Worm (Caenorhabditis elegans) whole organism, young adult: ENCODE data around the gene M79.2.

ENCODE experiments used
- C06A6.2 ChIP-seq: fragments of 200-800 bp; sonication (Bioruptor generic); conservative IDR thresholded peaks from 2 replicates; pipeline ENCODE4 v1.3.6; 2022; ENCODE audit warnings: missing genetic modification characterization, missing compliant biosample characterization
- F10E7.11 ChIP-seq: sonication (generic microtip); optimal IDR thresholded peaks from 2 replicates; lab custom pipeline; 2017; ENCODE audit warnings: mild to moderate bottlenecking, missing genetic modification characterization, moderate library complexity, missing compliant biosample characterization
- K12H6.12 ChIP-seq: fragments of 200-800 bp; sonication (Bioruptor generic); optimal IDR thresholded peaks from 2 replicates; lab custom pipeline; 2018; ENCODE audit warnings: mild to moderate bottlenecking, missing genetic modification characterization, missing compliant biosample characterization
- Y53F4B.3 ChIP-seq: fragments of 200-800 bp; sonication (Bioruptor generic); IDR thresholded peaks from 2 replicates; pipeline ENCODE4 v1.3.6; 2022; ENCODE audit warnings: missing genetic modification reagents, missing genetic modification characterization, missing compliant biosample characterization
- Y56A3A.18 ChIP-seq: fragments of 200-800 bp; sonication (Bioruptor generic); IDR thresholded peaks from 2 replicates; pipeline ENCODE4 v1.3.6; 2022; ENCODE audit warnings: missing genetic modification reagents, missing genetic modification characterization, missing compliant biosample characterization
- Y95B8A.8 ChIP-seq: fragments of 200-800 bp; sonication (Bioruptor generic); IDR thresholded peaks from 2 replicates; pipeline ENCODE4 v1.3.6; 2022; ENCODE audit warnings: missing genetic modification reagents, missing genetic modification characterization, missing compliant biosample characterization
- aptf-3 ChIP-seq: fragments of 200-800 bp; sonication (Bioruptor generic); IDR thresholded peaks from 2 replicates; pipeline ENCODE4 v1.3.6; 2022; ENCODE audit warnings: missing genetic modification characterization, missing compliant biosample characterization
- bed-2 ChIP-seq: fragments of 200-800 bp; sonication (Bioruptor generic); IDR thresholded peaks from 2 replicates; pipeline ENCODE4 v1.3.6; 2022; ENCODE audit warnings: missing genetic modification reagents, missing genetic modification characterization, missing compliant biosample characterization
- cebp-2 ChIP-seq: fragments of 200-800 bp; sonication (Bioruptor generic); IDR thresholded peaks from 2 replicates; pipeline ENCODE4 v1.3.6; 2022; ENCODE audit warnings: missing genetic modification characterization, missing compliant biosample characterization
- dox-1 ChIP-seq: fragments of 200-800 bp; sonication (Bioruptor generic); IDR thresholded peaks from 2 replicates; pipeline ENCODE4 v1.3.6; 2022; ENCODE audit warnings: missing genetic modification reagents, missing genetic modification characterization, missing compliant biosample characterization
- efl-1 ChIP-seq: fragments of 150-350 bp; optimal IDR thresholded peaks from 2 replicates; lab custom pipeline; 2014; ENCODE audit warnings: missing biosample characterization, missing genetic modification reagents, missing genetic modification characterization
- egrh-3 ChIP-seq: fragments of 200-800 bp; sonication (Bioruptor generic); IDR thresholded peaks from 2 replicates; pipeline ENCODE4 v1.3.6; 2022; ENCODE audit warnings: missing genetic modification reagents, missing genetic modification characterization, missing compliant biosample characterization
- ekl-4 ChIP-seq: fragments of 200-800 bp; sonication (Bioruptor generic); IDR thresholded peaks from 2 replicates; pipeline ENCODE4 v1.3.6; 2022; ENCODE audit warnings: missing genetic modification reagents, missing genetic modification characterization, missing compliant biosample characterization
- hmg-1.2 ChIP-seq: fragments of 200-800 bp; sonication (Bioruptor generic); IDR thresholded peaks from 2 replicates; pipeline ENCODE4 v1.3.6; 2022; ENCODE audit warnings: missing genetic modification reagents, missing genetic modification characterization, missing compliant biosample characterization
- let-607 ChIP-seq, 2 experiments: fragments of 200-800 bp in 1 of 2; sonication (Bioruptor generic) in 1 of 2; sonication (generic microtip) in 1 of 2; optimal IDR thresholded peaks; 2 replicates each; lab custom pipeline; 2016 to 2018; ENCODE audit warnings: mild to moderate bottlenecking in 2 of 2, missing compliant biosample characterization in 2 of 2, missing genetic modification characterization in 2 of 2, moderate library complexity in 2 of 2, missing genotype in 1 of 2
- lin-40 ChIP-seq: sonication (generic microtip); optimal IDR thresholded peaks from 2 replicates; lab custom pipeline; 2016; ENCODE audit warnings: missing genetic modification characterization, mild to moderate bottlenecking, missing compliant biosample characterization, missing genotype, missing genetic modification reagents
- lsl-1 ChIP-seq: fragments of 200-800 bp; sonication (Bioruptor generic); optimal IDR thresholded peaks from 2 replicates; lab custom pipeline; 2018; ENCODE audit warnings: mild to moderate bottlenecking, missing genetic modification characterization, moderate library complexity, missing compliant biosample characterization
- lsy-27 ChIP-seq: sonication (generic microtip); optimal IDR thresholded peaks from 2 replicates; lab custom pipeline; 2017; ENCODE audit warnings: missing genetic modification characterization, mild to moderate bottlenecking, missing compliant biosample characterization, antibody characterized with exemption, missing genotype, borderline replicate concordance; ENCODE audit not compliant: insufficient read depth
- madf-6 ChIP-seq: fragments of 200-800 bp; sonication (Bioruptor generic); IDR thresholded peaks from 2 replicates; pipeline ENCODE4 v1.3.6; 2022; ENCODE audit warnings: missing genetic modification reagents, missing genetic modification characterization, missing compliant biosample characterization
- mcd-1 ChIP-seq: fragments of 200-800 bp; sonication (Bioruptor generic); IDR thresholded peaks from 2 replicates; pipeline ENCODE4 v1.3.6; 2022; ENCODE audit warnings: missing genetic modification reagents, missing genetic modification characterization, missing compliant biosample characterization
- nhr-80 ChIP-seq: sonication (generic microtip); optimal IDR thresholded peaks from 2 replicates; lab custom pipeline; 2016; ENCODE audit warnings: missing genetic modification characterization, missing compliant biosample characterization
- pha-4 ChIP-seq: fragments of 150-350 bp; sonication (generic microtip); optimal IDR thresholded peaks from 2 replicates; lab custom pipeline; 2014; ENCODE audit warnings: missing biosample characterization, missing genetic modification reagents, missing genetic modification characterization
- rec-8 ChIP-seq, 2 experiments: sonication (generic microtip); optimal IDR thresholded peaks; 2 replicates each; lab custom pipeline; 2016; ENCODE audit warnings: mild to moderate bottlenecking in 2 of 2, missing genetic modification characterization in 2 of 2, missing genetic modification reagents in 2 of 2, missing genotype in 2 of 2, missing biosample characterization in 1 of 2, missing compliant biosample characterization in 1 of 2, moderate library complexity in 1 of 2
- repo-1 ChIP-seq: sonication (generic microtip); optimal IDR thresholded peaks from 2 replicates; lab custom pipeline; 2017; ENCODE audit warnings: mild to moderate bottlenecking, missing genetic modification characterization, missing compliant biosample characterization
- sea-2 ChIP-seq: fragments of 200-800 bp; sonication (Bioruptor generic); IDR thresholded peaks from 2 replicates; pipeline ENCODE4 v1.3.6; 2022; ENCODE audit warnings: missing genetic modification characterization, missing compliant biosample characterization
- snpc-1.1 ChIP-seq: sonication (generic microtip); optimal IDR thresholded peaks from 2 replicates; lab custom pipeline; 2017; ENCODE audit warnings: missing genetic modification characterization, mild to moderate bottlenecking, missing compliant biosample characterization, antibody characterized with exemption, moderate library complexity, missing genotype, missing genetic modification reagents; ENCODE audit not compliant: insufficient read depth
- sptf-2 ChIP-seq: fragments of 200-800 bp; sonication (Bioruptor generic); optimal IDR thresholded peaks from 2 replicates; lab custom pipeline; 2018; ENCODE audit warnings: mild to moderate bottlenecking, missing genetic modification characterization, missing compliant biosample characterization
- tbx-9 ChIP-seq: sonication (generic microtip); optimal IDR thresholded peaks from 2 replicates; lab custom pipeline; 2016; ENCODE audit warnings: borderline replicate concordance, missing genetic modification characterization, inconsistent platforms, missing compliant biosample characterization
- zfh-2 ChIP-seq: fragments of 200-800 bp; sonication (Bioruptor generic); conservative IDR thresholded peaks from 2 replicates; pipeline ENCODE4 v1.3.6; 2022; ENCODE audit warnings: missing genetic modification reagents, missing genetic modification characterization, missing compliant biosample characterization
- zim-3 ChIP-seq: sonication (generic microtip); optimal IDR thresholded peaks from 2 replicates; lab custom pipeline; 2017; ENCODE audit warnings: mild to moderate bottlenecking, missing genetic modification characterization, moderate library complexity, missing compliant biosample characterization

M79.2 gene

ce11 chrX:10597554-10598191 is 30.9 kb downstream of the M79.2 start:
- TF ChIP-seq hmg-1.2 (GFP tag; lab: Robert Waterston, UW) (peak; percentile 72; the same call in 1 of the 2 replicates), let-607 (tag; optimal IDR thresholded peaks at IDR 0.05; lab: Kevin White, UChicago) (no peak), nhr-80 (tag; lab: Kevin White, UChicago) (peak; percentile 31), rec-8 (tag; optimal IDR thresholded peaks at IDR 0.05; lab: Kevin White, UChicago) (no peak)

ce11 chrX:10596420-10596907 is 32.1 kb downstream of the M79.2 start:
- TF ChIP-seq egrh-3 (no peak), Y95B8A.8 (GFP tag; lab: Robert Waterston, UW) (no peak), efl-1 (GFP tag; lab: Kevin White, UChicago) (no peak), zim-3 (tag; lab: Kevin White, UChicago) (no peak), snpc-1.1 (no peak), repo-1 (tag; lab: Kevin White, UChicago) (no peak), pha-4 (no peak), K12H6.12 (tag; lab: Kevin White, UChicago) (no peak), lsl-1 (GFP tag; lab: Kevin White, UChicago) (no peak), Y53F4B.3 (GFP tag; lab: Robert Waterston, UW) (no peak), aptf-3 (GFP tag; lab: Robert Waterston, UW) (no peak)

- no peak for TF ChIP-seq dox-1 (GFP tag; lab: Robert Waterston, UW)
Observed at ce11 chrX:10594701-10595421, 33.7 kb downstream of the M79.2 start.

ce11 chrX:10593756-10594376 is 34.7 kb downstream of the M79.2 start:
- 0 out of 2 replicates have a peak, but pooled peaks have one; percentile 21 for TF ChIP-seq Y56A3A.18 (GFP tag; lab: Robert Waterston, UW)
- no peak for TF ChIP-seq sea-2 (GFP tag; lab: Robert Waterston, UW)
- peak; percentile 80 for TF ChIP-seq zfh-2 (GFP tag; lab: Robert Waterston, UW)
- TF ChIP-seq ekl-4 (GFP tag; lab: Robert Waterston, UW), result 0 out of 2 replicates have a peak, but pooled peaks have one; percentile 19
- no peak for TF ChIP-seq cebp-2 (GFP tag; lab: Robert Waterston, UW)

- TF ChIP-seq sptf-2 (no peak), madf-6 (no peak), let-607 (tag; optimal IDR thresholded peaks at IDR 0.05; lab: Kevin White, UChicago) (no peak), lsy-27 (tag; lab: Kevin White, UChicago) (no peak), K12H6.12 (tag; lab: Kevin White, UChicago) (no peak), lin-40 (tag; lab: Kevin White, UChicago) (no peak), mcd-1 (GFP tag; lab: Robert Waterston, UW) (no peak), tbx-9 (tag; lab: Kevin White, UChicago) (no peak), ekl-4 (GFP tag; lab: Robert Waterston, UW) (no peak), F10E7.11 (tag; lab: Kevin White, UChicago) (no peak), bed-2 (no peak), C06A6.2 (GFP tag; lab: Robert Waterston, UW) (no peak)
Observed at ce11 chrX:10593234-10593633, 35.4 kb downstream of the M79.2 start, which contains the start of gene sdn-1. TSS of gene sdn-1 (minus strand) at chrX:10593334.
